Worm (Caenorhabditis elegans) whole organism, young adult: Measurements from ENCODE around the gene lys-10.

Source experiments
- C06A6.2 ChIP-seq: fragments of 200-800 bp; sonication (Bioruptor generic); conservative IDR thresholded peaks from 2 replicates; pipeline ENCODE4 v1.3.6; 2022; ENCODE audit warnings: missing genetic modification characterization, missing compliant biosample characterization
- Y67H2A.10 ChIP-seq: fragments of 200-800 bp; sonication (Bioruptor generic); conservative IDR thresholded peaks from 2 replicates; pipeline ENCODE4 v1.3.6; 2022; ENCODE audit warnings: missing genetic modification reagents, missing genetic modification characterization, missing compliant biosample characterization
- hlh-12 ChIP-seq: sonication (generic microtip); optimal IDR thresholded peaks from 2 replicates; lab custom pipeline; 2016; ENCODE audit warnings: missing genetic modification characterization, missing compliant biosample characterization
- hmg-1.2 ChIP-seq: fragments of 200-800 bp; sonication (Bioruptor generic); IDR thresholded peaks from 2 replicates; pipeline ENCODE4 v1.3.6; 2022; ENCODE audit warnings: missing genetic modification reagents, missing genetic modification characterization, missing compliant biosample characterization
- ztf-25 ChIP-seq: fragments of 200-800 bp; sonication (Bioruptor generic); IDR thresholded peaks from 2 replicates; pipeline ENCODE4 v1.3.6; 2022; ENCODE audit warnings: missing genetic modification reagents, missing genetic modification characterization, missing compliant biosample characterization
- ztf-6 ChIP-seq: fragments of 200-800 bp; sonication (Bioruptor generic); IDR thresholded peaks from 2 replicates; pipeline ENCODE4 v1.3.6; 2022; ENCODE audit warnings: missing genetic modification reagents, missing genetic modification characterization, missing compliant biosample characterization

DNA sequence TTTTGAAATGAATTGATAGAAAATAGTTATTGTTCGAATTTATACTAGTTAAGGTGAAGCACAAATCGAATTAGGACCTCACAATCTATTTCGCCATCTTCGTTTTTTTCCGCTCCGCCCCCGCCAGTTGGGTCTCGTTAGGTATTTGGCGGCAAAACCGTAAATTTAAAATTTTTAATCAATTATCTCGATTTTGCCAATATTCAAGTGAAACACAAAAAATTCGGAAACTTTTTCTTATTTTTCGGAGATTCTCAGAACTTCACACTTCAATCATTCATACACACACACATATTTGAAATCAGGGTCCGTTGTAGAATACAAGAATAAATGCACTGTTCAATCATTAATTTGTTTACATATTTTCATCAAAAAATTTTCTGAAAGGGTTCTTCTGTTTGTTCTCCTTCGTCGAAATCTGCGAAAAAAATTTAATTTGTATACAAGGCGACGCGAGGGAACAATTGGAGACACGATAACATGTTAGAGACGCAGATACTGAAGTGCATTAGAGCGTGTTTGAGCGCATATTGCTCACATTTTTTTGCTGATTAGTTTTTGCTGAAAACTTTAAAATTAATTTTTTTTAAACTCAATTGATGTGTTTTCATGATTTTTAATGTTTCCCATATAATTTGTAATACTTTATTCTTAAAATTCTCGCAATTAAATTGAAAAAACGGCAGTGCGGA lies 27.2 kb downstream of the lys-10 start, which contains the start of gene D2096.5:
- TF ChIP-seq C06A6.2 (GFP tag; lab: Robert Waterston, UW) (no peak), hlh-12 (tag; lab: Kevin White, UChicago) (no peak), ztf-6 (GFP tag; lab: Robert Waterston, UW) (no peak), hmg-1.2 (GFP tag; lab: Robert Waterston, UW) (peak; percentile 93), Y67H2A.10 (GFP tag; lab: Robert Waterston, UW) (no peak), ztf-25 (GFP tag; lab: Robert Waterston, UW) (no peak)
